Worm (Caenorhabditis elegans) whole organism, mixed stage, embryonic: ENCODE data around the gene ZK970.8.

ENCODE experiments used
- lin-13 ChIP-seq: fragments of 150-350 bp; optimal IDR thresholded peaks from 2 replicates; lab custom pipeline; 2014; ENCODE audit warnings: missing biosample characterization, missing genetic modification characterization
- lsy-2 ChIP-seq: fragments of 150-350 bp; optimal IDR thresholded peaks from 2 replicates; lab custom pipeline; 2014; ENCODE audit warnings: missing biosample characterization, missing genetic modification characterization
- mep-1 ChIP-seq: fragments of 150-350 bp; optimal IDR thresholded peaks from 2 replicates; lab custom pipeline; 2017; ENCODE audit warnings: missing biosample characterization, missing genetic modification reagents, missing genetic modification characterization, inconsistent platforms
- nhr-12 ChIP-seq: fragments of 150-350 bp; optimal IDR thresholded peaks from 2 replicates; lab custom pipeline; 2014; ENCODE audit warnings: missing biosample characterization, missing genetic modification characterization
- snpc-4 ChIP-seq: fragments of 150-350 bp; optimal IDR thresholded peaks from 2 replicates; lab custom pipeline; 2014; ENCODE audit warnings: missing biosample characterization, missing genetic modification characterization
- unc-39 ChIP-seq: fragments of 150-350 bp; optimal IDR thresholded peaks from 2 replicates; lab custom pipeline; 2014; ENCODE audit warnings: missing biosample characterization, missing genetic modification characterization
- ztf-11 ChIP-seq: fragments of 150-350 bp; optimal IDR thresholded peaks from 2 replicates; lab custom pipeline; 2014; ENCODE audit warnings: missing biosample characterization, missing genetic modification characterization

ce11 chrII:10302646-10303045 is 6.8 kb upstream of the ZK970.8 start, which contains the start of gene clpp-1:
- TF ChIP-seq unc-39 (tag; lab: Kevin White, UChicago): no peak
- no peak for TF ChIP-seq nhr-12 (tag; lab: Kevin White, UChicago)
- no peak for TF ChIP-seq snpc-4 (tag; lab: Kevin White, UChicago)
- no peak for TF ChIP-seq mep-1 (tag; lab: Kevin White, UChicago)
- TF ChIP-seq ztf-11: no peak
- no peak for TF ChIP-seq lsy-2 (tag; lab: Kevin White, UChicago)
- TF ChIP-seq lin-13: no peak
